Worm (Caenorhabditis elegans): ENCODE results near the gene emb-8.
A peak's percentile ranks its signal among the peaks of the same experiment; 100 is the strongest.

The emb-8 gene

DNA sequence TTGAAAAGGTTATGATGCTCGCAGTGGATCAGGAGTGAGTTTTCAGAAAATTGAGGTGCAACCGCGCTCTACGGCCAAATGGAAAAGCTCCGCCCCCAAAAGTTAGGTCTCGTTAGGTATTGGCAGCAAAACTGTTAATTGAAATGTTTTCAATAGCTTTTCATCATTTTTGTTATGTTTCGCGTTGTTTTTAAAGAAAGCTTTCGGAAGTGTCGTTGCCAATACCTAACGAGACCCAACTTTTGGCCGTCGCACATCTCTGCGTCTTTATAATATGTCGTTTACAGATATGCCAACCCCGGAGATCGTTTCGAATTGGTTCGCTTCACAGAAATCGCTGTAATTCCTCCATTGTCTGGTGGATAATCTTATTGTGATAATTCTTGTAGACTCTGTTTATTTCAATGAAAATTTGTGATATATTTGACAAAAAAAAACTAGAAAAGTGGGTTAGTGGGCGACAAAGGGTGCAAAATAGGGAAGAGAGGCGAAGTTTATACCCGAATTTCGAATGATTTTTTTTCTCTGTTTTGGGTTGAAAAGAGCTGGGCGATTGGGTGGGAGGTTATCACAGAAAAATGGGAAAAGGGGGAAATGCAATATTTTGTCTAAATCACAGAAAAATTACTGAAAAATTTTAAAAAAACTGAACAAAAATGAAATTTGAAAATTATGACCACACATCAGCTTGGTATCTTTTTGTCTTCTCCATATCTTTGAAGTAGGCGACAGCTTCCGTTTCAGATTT lies 3.0 kb downstream of the emb-8 start (continued):
- no peak for TF ChIP-seq bed-1 (GFP tag; IDR thresholded peaks at IDR 0.05)
- TF ChIP-seq lin-40 (tag; optimal IDR thresholded peaks at IDR 0.05) = peak; percentile 50
- peak; percentile 56; the same call in 1 of the 2 replicates for TF ChIP-seq ekl-4 (GFP tag; IDR thresholded peaks at IDR 0.05)
- TF ChIP-seq nhr-80 (tag; optimal IDR thresholded peaks at IDR 0.05) = peak; percentile 42
- no peak for TF ChIP-seq ztf-18 (tag; optimal IDR thresholded peaks at IDR 0.05)

DNA sequence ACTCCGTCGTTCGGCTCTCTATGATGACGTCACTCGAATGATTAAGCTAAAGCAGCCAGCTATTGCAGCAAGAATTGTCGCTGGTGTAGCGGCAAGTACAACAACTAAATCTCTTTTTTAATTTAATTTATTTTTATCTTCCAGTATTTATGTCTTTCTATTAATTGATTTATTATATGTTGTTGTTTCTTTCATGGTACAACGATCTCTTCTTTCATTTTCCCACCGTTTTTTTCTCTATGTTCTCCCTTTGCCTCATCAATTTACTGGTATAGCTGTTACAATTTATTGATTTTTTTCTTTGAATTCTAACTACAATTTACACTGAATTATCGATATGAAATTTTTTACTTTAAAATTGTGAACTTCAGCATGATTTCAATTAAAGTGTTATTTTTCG lies 3.8 kb downstream of the emb-8 start, which contains the start of gene moc-6:
moc-6 (plus strand) TSS at position 301 of the 400 bp plus-strand sequence.
- TF ChIP-seq zim-3 (tag; optimal IDR thresholded peaks at IDR 0.05) (no peak), nfya-1 (tag; optimal IDR thresholded peaks at IDR 0.05; ENCODE audit: borderline replicate concordance, insufficient read depth) (no peak), ceh-40 (GFP tag; IDR thresholded peaks at IDR 0.05) (no peak), let-526 (GFP tag; IDR thresholded peaks at IDR 0.05) (no peak)

DNA sequence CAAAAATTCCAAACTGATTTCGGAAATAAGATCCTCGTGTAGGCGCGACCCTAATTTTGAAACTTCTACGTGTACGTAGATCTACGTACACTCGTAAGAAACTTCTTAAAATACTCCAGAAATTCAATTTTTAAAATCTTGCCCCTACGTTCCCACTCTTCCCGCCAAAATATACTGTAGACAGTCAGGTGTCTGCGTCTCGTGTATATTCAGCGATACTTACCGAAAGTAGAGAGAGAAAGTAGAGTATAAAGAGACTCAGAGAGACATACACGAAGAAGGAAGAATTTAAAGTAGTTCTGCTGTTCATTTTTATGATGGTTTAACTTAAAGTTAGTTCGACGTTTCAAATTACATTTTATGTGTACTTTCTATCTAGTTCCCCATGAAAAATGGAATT lies 6.2 kb downstream of the emb-8 start:
- TF ChIP-seq hmg-1.2 (GFP tag; IDR thresholded peaks at IDR 0.05) = peak; percentile 20; the same call in 1 of the 2 replicates
- TF ChIP-seq ztf-3 (GFP tag; optimal IDR thresholded peaks at IDR 0.05) = no peak
- no peak for TF ChIP-seq nhr-27 (tag; optimal IDR thresholded peaks at IDR 0.05)

DNA sequence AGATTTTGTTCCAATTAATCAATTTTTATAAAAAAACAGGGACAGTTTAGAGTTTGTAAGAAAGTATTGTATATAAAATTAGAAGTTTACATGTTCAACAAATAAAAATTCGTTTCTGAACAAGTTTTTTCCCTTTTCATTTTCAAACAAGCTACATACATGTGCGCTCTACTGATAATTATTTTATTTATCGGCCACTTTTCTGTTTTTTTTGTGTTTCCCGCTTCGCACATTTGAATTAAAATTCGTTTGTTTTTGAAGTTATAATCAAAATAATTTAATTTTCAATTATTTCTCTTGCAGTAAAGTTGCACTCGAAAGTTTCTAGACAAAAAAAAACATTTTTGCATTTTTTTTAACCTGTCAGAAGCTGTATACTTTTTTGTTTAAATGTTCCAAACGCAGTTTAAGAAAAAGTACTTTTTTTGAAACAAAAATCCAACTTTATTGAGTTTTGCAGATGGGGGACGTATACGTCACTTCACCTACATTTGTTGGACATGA lies 8.8 kb downstream of the emb-8 start, which contains the start of gene hira-1:
hira-1 (plus strand) TSS at position 454 of the 504 bp plus-strand sequence.
- peak in 1 of 3 experiments; percentile 42 for TF ChIP-seq lin-35 (GFP tag; optimal IDR thresholded peaks at IDR 0.05)
- no peak for TF ChIP-seq ceh-91 (GFP tag; IDR thresholded peaks at IDR 0.05)
- peak; percentile 60 for TF ChIP-seq efl-1 (GFP tag; optimal IDR thresholded peaks at IDR 0.05)
- no peak for TF ChIP-seq ztf-6 (GFP tag; IDR thresholded peaks at IDR 0.05)
- TF ChIP-seq F55B11.4 (tag; optimal IDR thresholded peaks at IDR 0.05; ENCODE audit: borderline replicate concordance, insufficient read depth) = no peak
- no peak for TF ChIP-seq ama-1 (optimal IDR thresholded peaks at IDR 0.05)
- no peak for TF ChIP-seq ama-1 (GFP tag; optimal IDR thresholded peaks at IDR 0.05)
- no peak for TF ChIP-seq unc-130 (GFP tag; optimal IDR thresholded peaks at IDR 0.05)
- peak; percentile 17 for TF ChIP-seq attf-5 (GFP tag; optimal IDR thresholded peaks at IDR 0.05)
- TF ChIP-seq D2030.7 (GFP tag; IDR thresholded peaks at IDR 0.05) = no peak
- no peak for TF ChIP-seq Y56A3A.18 (GFP tag; IDR thresholded peaks at IDR 0.05)
- TF ChIP-seq madf-10 (tag; optimal IDR thresholded peaks at IDR 0.05) = no peak
- no peak for TF ChIP-seq madf-6 (GFP tag; IDR thresholded peaks at IDR 0.05)
- TF ChIP-seq lin-54 (GFP tag; optimal IDR thresholded peaks at IDR 0.05) = peak; percentile 37
- peak; percentile 50; the same call in 1 of the 2 replicates for TF ChIP-seq mcd-1 (GFP tag; IDR thresholded peaks at IDR 0.05)
- TF ChIP-seq F23B12.7 (tag; optimal IDR thresholded peaks at IDR 0.05; ENCODE audit: insufficient read depth) = no peak
- no peak for TF ChIP-seq B0261.1 (tag; optimal IDR thresholded peaks at IDR 0.05)
- no peak for TF ChIP-seq ets-4 (GFP tag; optimal IDR thresholded peaks at IDR 0.05)
- TF ChIP-seq him-1 (tag; optimal IDR thresholded peaks at IDR 0.05) = no peak
- TF ChIP-seq F37B4.10 (GFP tag; IDR thresholded peaks at IDR 0.05) = no peak

DNA sequence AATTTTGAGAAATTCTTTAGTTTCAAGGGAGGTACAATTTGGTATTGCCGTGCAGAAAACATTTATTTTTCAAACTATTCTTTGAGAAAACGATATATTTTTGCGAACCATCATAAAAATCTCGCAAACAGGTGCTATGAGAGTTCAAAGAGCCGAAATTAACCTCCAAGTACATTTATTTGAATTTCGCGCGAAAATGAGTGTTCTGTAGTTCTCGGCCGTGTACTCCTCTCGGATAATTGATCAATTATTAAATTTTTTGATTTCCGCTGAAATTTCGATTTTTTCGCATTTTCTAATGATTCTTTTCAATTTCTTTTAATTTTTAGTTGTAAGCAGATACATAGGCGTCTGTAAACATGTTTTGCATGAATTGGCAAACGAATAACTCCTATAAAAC lies 9.3 kb downstream of the emb-8 start:
- TF ChIP-seq Y79H2A.3 (GFP tag; conservative IDR thresholded peaks at IDR 0.05) (no peak), ZK185.1 (tag; optimal IDR thresholded peaks at IDR 0.05; ENCODE audit: poor library complexity, severe bottlenecking) (no peak), F33H1.4 (GFP tag; IDR thresholded peaks at IDR 0.05) (peak; percentile 37), lag-1 (GFP tag; IDR thresholded peaks at IDR 0.05) (no peak), hmg-20 (GFP tag; IDR thresholded peaks at IDR 0.05) (no peak), hlh-12 (tag; optimal IDR thresholded peaks at IDR 0.05) (no peak), unc-130 (GFP tag; optimal IDR thresholded peaks at IDR 0.05) (peak; percentile 26), nhr-90 (tag; optimal IDR thresholded peaks at IDR 0.05) (no peak), attf-3 (GFP tag; conservative IDR thresholded peaks at IDR 0.05) (0 out of 2 replicates have a peak, but pooled peaks have one; percentile 16), rec-8 (tag; optimal IDR thresholded peaks at IDR 0.05) (no peak), mcd-1 (GFP tag; IDR thresholded peaks at IDR 0.05) (0 out of 2 replicates have a peak, but pooled peaks have one; percentile 28), madf-6 (GFP tag; IDR thresholded peaks at IDR 0.05) (peak; percentile 63), efl-1 (GFP tag; optimal IDR thresholded peaks at IDR 0.05) (peak; percentile 42)

Data from whole organism, young adult.